Worm (Caenorhabditis elegans): ENCODE data around the gene ugt-23.

ugt-23 gene

ce11 chrX:9905840-9906239, 19.1 kb downstream of the ugt-23 start, which contains the start of gene F21G4.5:
Gene F21G4.5 (plus strand): TSS chrX:9906140.
- TF ChIP-seq dve-1 (tag; optimal IDR thresholded peaks at IDR 0.05; ENCODE audit: insufficient read depth) (no peak), ceh-44 (GFP tag; IDR thresholded peaks at IDR 0.05) (no peak), arid-1 (GFP tag; conservative IDR thresholded peaks at IDR 0.05) (no peak), T26A8.4 (GFP tag; IDR thresholded peaks at IDR 0.05) (no peak), Y105C5A.15 (GFP tag; IDR thresholded peaks at IDR 0.05) (no peak), nhr-11 (tag; optimal IDR thresholded peaks at IDR 0.05) (no peak), ctbp-1 (GFP tag; IDR thresholded peaks at IDR 0.05) (no peak)

ce11 chrX:9899426-9900131, 25.4 kb downstream of the ugt-23 start, which contains the start of gene phf-34:
Gene phf-34 (minus strand): TSS chrX:9899476.
- TF ChIP-seq nhr-77 (tag; optimal IDR thresholded peaks at IDR 0.05), result peak; percentile 5
- 0 out of 2 replicates have a peak, but pooled peaks have one; percentile 24 for TF ChIP-seq arid-1 (GFP tag; conservative IDR thresholded peaks at IDR 0.05)
- TF ChIP-seq rbr-2 (tag; optimal IDR thresholded peaks at IDR 0.05), result peak; percentile 58
- TF ChIP-seq unc-62 (GFP tag; optimal IDR thresholded peaks at IDR 0.05 in 1 of 2), result peak in 1 of 2 experiments; percentile 61
- TF ChIP-seq unc-62 (tag; optimal IDR thresholded peaks at IDR 0.05), result no peak
- TF ChIP-seq aha-1 (tag), result peak; percentile 72
- TF ChIP-seq daf-16 (GFP tag; optimal IDR thresholded peaks at IDR 0.05), result no peak
- peak; percentile 41 for TF ChIP-seq daf-16 (tag; optimal IDR thresholded peaks at IDR 0.05)
- TF ChIP-seq hlh-30 (tag; optimal IDR thresholded peaks at IDR 0.05; ENCODE audit: insufficient read depth), result peak; percentile 62
- no peak for TF ChIP-seq ces-1 (GFP tag; optimal IDR thresholded peaks at IDR 0.05)
- peak; percentile 45 for TF ChIP-seq dve-1 (tag; optimal IDR thresholded peaks at IDR 0.05; ENCODE audit: insufficient read depth)
- TF ChIP-seq mdl-1 (tag; optimal IDR thresholded peaks at IDR 0.05), result peak in 1 of 2 experiments; percentile 60
- TF ChIP-seq hmg-1.1 (GFP tag; IDR thresholded peaks at IDR 0.05), result peak; percentile 70
- TF ChIP-seq lsy-2 (tag; optimal IDR thresholded peaks at IDR 0.05), result peak in 1 of 2 experiments; percentile 58
- no peak for TF ChIP-seq nhr-76 (tag; optimal IDR thresholded peaks at IDR 0.05)
- no peak for TF ChIP-seq zip-11 (GFP tag; IDR thresholded peaks at IDR 0.05)
- TF ChIP-seq lin-38 (GFP tag; IDR thresholded peaks at IDR 0.05), result no peak
- peak; percentile 58 for TF ChIP-seq mxl-3 (GFP tag; optimal IDR thresholded peaks at IDR 0.05)
- no peak for TF ChIP-seq ama-1 (optimal IDR thresholded peaks at IDR 0.05)
- peak; percentile 70 for TF ChIP-seq nhr-28 (tag; optimal IDR thresholded peaks at IDR 0.05)
- peak; percentile 14 for TF ChIP-seq dpl-1 (GFP tag; optimal IDR thresholded peaks at IDR 0.05)
- TF ChIP-seq fkh-10 (GFP tag; optimal IDR thresholded peaks at IDR 0.05), result peak; percentile 56

ce11 chrX:9894844-9895243, 30.1 kb downstream of the ugt-23 start, which contains the start of gene F21G4.3:
Gene F21G4.3 (plus strand): TSS chrX:9895144.
- TF ChIP-seq lsy-2 (tag; optimal IDR thresholded peaks at IDR 0.05) (no peak), Y5F2A.4 (GFP tag; optimal IDR thresholded peaks at IDR 0.05) (no peak), lin-15B (tag; optimal IDR thresholded peaks at IDR 0.05) (no peak), madf-5 (GFP tag; IDR thresholded peaks at IDR 0.05) (no peak)

ce11 chrX:9893069-9893468, 31.9 kb downstream of the ugt-23 start:
- TF ChIP-seq aha-1 (tag), result peak; percentile 76
- no peak for TF ChIP-seq nhr-237 (tag; optimal IDR thresholded peaks at IDR 0.05)
- peak; percentile 7 for TF ChIP-seq nhr-25 (tag; optimal IDR thresholded peaks at IDR 0.05; ENCODE audit: borderline replicate concordance, insufficient read depth)
- no peak for TF ChIP-seq sdz-12 (GFP tag; optimal IDR thresholded peaks at IDR 0.05)

ce11 chrX:9892323-9892722, 32.6 kb downstream of the ugt-23 start, which contains the start of gene F21G4.1:
Gene F21G4.1 (minus strand): TSS chrX:9892328.
- TF ChIP-seq lin-1 (GFP tag; IDR thresholded peaks at IDR 0.05) (no peak), unc-130 (GFP tag; optimal IDR thresholded peaks at IDR 0.05) (no peak), snpc-4 (tag; optimal IDR thresholded peaks at IDR 0.05) (no peak), snpc-1.2 (GFP tag; IDR thresholded peaks at IDR 0.05) (no peak), hlh-11 (tag; optimal IDR thresholded peaks at IDR 0.05) (peak; percentile 35), T26A8.4 (GFP tag; IDR thresholded peaks at IDR 0.05) (no peak), lir-3 (tag; optimal IDR thresholded peaks at IDR 0.05) (no peak), pha-4 (GFP tag; IDR thresholded peaks at IDR 0.05) (no peak), pha-4 (tag; optimal IDR thresholded peaks at IDR 0.05) (peak; percentile 61), lin-38 (GFP tag; IDR thresholded peaks at IDR 0.05) (no peak), mxl-2 (GFP tag; conservative IDR thresholded peaks at IDR 0.05) (no peak), pqm-1 (tag; optimal IDR thresholded peaks at IDR 0.05) (peak; percentile 71), dmd-6 (GFP tag; IDR thresholded peaks at IDR 0.05) (peak; percentile 26; the same call in 1 of the 2 replicates), F37D6.2 (tag; optimal IDR thresholded peaks at IDR 0.05) (no peak)
